Worm (Caenorhabditis elegans) whole organism, L1 larva: Measurements from ENCODE around the gene vab-1.
A peak's percentile ranks its signal among the peaks of the same experiment; 100 is the strongest.

Experiments
- aha-1 ChIP-seq: fragments of 150-350 bp; optimal IDR thresholded peaks from 2 replicates; lab custom pipeline; 2014; ENCODE audit warnings: missing biosample characterization, missing genetic modification characterization
- ama-1 ChIP-seq: fragments of 150-350 bp; optimal IDR thresholded peaks from 2 replicates; lab custom pipeline; 2014
- blmp-1 ChIP-seq: fragments of 150-350 bp; optimal IDR thresholded peaks from 2 replicates; lab custom pipeline; 2014; ENCODE audit warnings: missing biosample characterization, missing genetic modification characterization
- ceh-63 ChIP-seq: fragments of 200-800 bp; sonication (Bioruptor generic); optimal IDR thresholded peaks from 2 replicates; lab custom pipeline; 2018; ENCODE audit warnings: mild to moderate bottlenecking, missing genetic modification characterization, missing compliant biosample characterization
- ceh-88 ChIP-seq: fragments of 200-800 bp; sonication (Bioruptor generic); IDR thresholded peaks from 2 replicates; pipeline ENCODE4 v1.3.6; 2022; ENCODE audit warnings: missing genetic modification characterization, missing compliant biosample characterization
- dsc-1 ChIP-seq: sonication (generic microtip); optimal IDR thresholded peaks from 2 replicates; lab custom pipeline; 2016; ENCODE audit warnings: mild to moderate bottlenecking, missing genetic modification characterization, missing compliant biosample characterization
- efl-1 ChIP-seq, 4 experiments: fragments of 150-350 bp; optimal IDR thresholded peaks in 3 of 4; peaks in 1 of 4; 1 replicate in 1 of 4; 2 replicates in 3 of 4; lab custom pipeline; 2014; ENCODE audit warnings: missing biosample characterization in 2 of 4, missing genetic modification characterization in 2 of 4, missing genetic modification reagents in 2 of 4
- elt-2 ChIP-seq: sonication (generic microtip); optimal IDR thresholded peaks from 2 replicates; lab custom pipeline; 2016; ENCODE audit warnings: missing genetic modification characterization, mild to moderate bottlenecking, inconsistent platforms, missing compliant biosample characterization, missing genetic modification reagents
- elt-3 ChIP-seq, 6 experiments: fragments of 150-350 bp in 1 of 6; sonication (generic microtip); optimal IDR thresholded peaks; 2 replicates each; lab custom pipeline; 2017 to 2018; ENCODE audit warnings: missing biosample characterization in 6 of 6, missing genetic modification characterization in 6 of 6, inconsistent platforms in 1 of 6
- ets-5 ChIP-seq: fragments of 200-800 bp; sonication (Bioruptor generic); IDR thresholded peaks from 2 replicates; pipeline ENCODE4 v1.3.6; 2022; ENCODE audit warnings: missing genetic modification characterization, missing compliant biosample characterization
- fkh-10 ChIP-seq: sonication (generic microtip); optimal IDR thresholded peaks from 2 replicates; lab custom pipeline; 2017; ENCODE audit warnings: missing biosample characterization, missing genetic modification reagents, missing genetic modification characterization
- grh-1 ChIP-seq: fragments of 200-800 bp; sonication (Bioruptor generic); IDR thresholded peaks from 2 replicates; pipeline ENCODE4 v1.3.6; 2022; ENCODE audit warnings: missing genetic modification reagents, missing genetic modification characterization, missing compliant biosample characterization
- lin-14 ChIP-seq: fragments of 200-800 bp; sonication (Bioruptor generic); optimal IDR thresholded peaks from 2 replicates; lab custom pipeline; 2018; ENCODE audit warnings: mild to moderate bottlenecking, missing genetic modification characterization, moderate library complexity, missing compliant biosample characterization
- lir-3 ChIP-seq: sonication (generic microtip); optimal IDR thresholded peaks from 2 replicates; lab custom pipeline; 2016; ENCODE audit warnings: mild to moderate bottlenecking, missing genetic modification characterization, moderate library complexity, missing compliant biosample characterization; ENCODE audit not compliant: poor library complexity
- mep-1 ChIP-seq: fragments of 150-350 bp; optimal IDR thresholded peaks from 2 replicates; lab custom pipeline; 2014; ENCODE audit warnings: missing biosample characterization, missing genetic modification characterization
- nhr-12 ChIP-seq: sonication (generic microtip); optimal IDR thresholded peaks from 2 replicates; lab custom pipeline; 2017; ENCODE audit warnings: missing biosample characterization, missing genetic modification characterization
- nhr-20 ChIP-seq: sonication (generic microtip); optimal IDR thresholded peaks from 2 replicates; lab custom pipeline; 2016; ENCODE audit warnings: mild to moderate bottlenecking, missing genetic modification characterization, missing compliant biosample characterization
- nhr-47 ChIP-seq: sonication (generic microtip); optimal IDR thresholded peaks from 2 replicates; lab custom pipeline; 2016; ENCODE audit warnings: mild to moderate bottlenecking, missing genetic modification characterization, moderate library complexity, missing compliant biosample characterization
- nhr-71 ChIP-seq: sonication (generic microtip); optimal IDR thresholded peaks from 2 replicates; lab custom pipeline; 2016; ENCODE audit warnings: mild to moderate bottlenecking, missing genetic modification characterization, moderate library complexity, missing compliant biosample characterization
- nhr-85 ChIP-seq: sonication (generic microtip); peaks from one replicate; lab custom pipeline; 2016; ENCODE audit warnings: missing genetic modification characterization, inconsistent platforms, missing compliant biosample characterization
- pag-3 ChIP-seq: sonication (generic microtip); optimal IDR thresholded peaks from 2 replicates; lab custom pipeline; 2017; ENCODE audit warnings: missing genetic modification characterization, mild to moderate bottlenecking, missing compliant biosample characterization, antibody characterized with exemption, borderline replicate concordance; ENCODE audit not compliant: insufficient read depth
- pqm-1 ChIP-seq: sonication (generic microtip); optimal IDR thresholded peaks from 3 replicates; lab custom pipeline; 2017; ENCODE audit warnings: missing biosample characterization, missing genetic modification characterization
- rnt-1 ChIP-seq: sonication (generic microtip); optimal IDR thresholded peaks from 2 replicates; lab custom pipeline; 2016; ENCODE audit warnings: mild to moderate bottlenecking, missing genetic modification characterization, moderate library complexity, missing compliant biosample characterization
- snu-23 ChIP-seq: sonication (generic microtip); optimal IDR thresholded peaks from 2 replicates; lab custom pipeline; 2016; ENCODE audit warnings: missing genetic modification characterization, missing compliant biosample characterization
- sup-37 ChIP-seq: fragments of 200-800 bp; sonication (Bioruptor generic); optimal IDR thresholded peaks from 2 replicates; lab custom pipeline; 2018; ENCODE audit warnings: mild to moderate bottlenecking, missing genetic modification characterization, missing compliant biosample characterization
- swsn-7 ChIP-seq: sonication (generic microtip); optimal IDR thresholded peaks from 2 replicates; lab custom pipeline; 2016; ENCODE audit warnings: missing genetic modification characterization, missing compliant biosample characterization
- zag-1 ChIP-seq: fragments of 150-350 bp; optimal IDR thresholded peaks from 2 replicates; lab custom pipeline; 2014; ENCODE audit warnings: missing biosample characterization, missing genetic modification characterization
- ztf-4 ChIP-seq: fragments of 150-350 bp; optimal IDR thresholded peaks from 2 replicates; lab custom pipeline; 2014; ENCODE audit warnings: missing biosample characterization, missing genetic modification characterization

vab-1 gene

ce11 chrII:4557487-4557886 lies 14.3 kb upstream of the vab-1 start, which contains the start of gene M03A1.3:
M03A1.3 (plus strand) TSS chrII:4557787.
- TF ChIP-seq ama-1 (lab: Kevin White, UChicago): no peak
- no peak for TF ChIP-seq fkh-10 (GFP tag; lab: Kevin White, UChicago)
- no peak for TF ChIP-seq sup-37 (GFP tag; lab: Kevin White, UChicago)
- TF ChIP-seq elt-3 (tag; optimal IDR thresholded peaks at IDR 0.05; lab: Kevin White, UChicago): no peak
- no peak for TF ChIP-seq pag-3 (tag; lab: Kevin White, UChicago)
- no peak for TF ChIP-seq aha-1
- TF ChIP-seq pqm-1 (tag; lab: Kevin White, UChicago): no peak
- TF ChIP-seq zag-1 (tag; lab: Kevin White, UChicago): no peak
- TF ChIP-seq ztf-4 (tag; lab: Kevin White, UChicago): no peak

- TF ChIP-seq blmp-1 (tag; lab: Kevin White, UChicago): peak; percentile 35
- peak; percentile 83 for TF ChIP-seq nhr-85 (tag; lab: Kevin White, UChicago)
- peak; percentile 4 for TF ChIP-seq snu-23 (GFP tag; lab: Kevin White, UChicago)
- peak; percentile 10 for TF ChIP-seq rnt-1 (tag; lab: Kevin White, UChicago)
- TF ChIP-seq lin-14 (GFP tag; lab: Kevin White, UChicago): peak; percentile 26
- peak; percentile 19 for TF ChIP-seq nhr-20 (tag; lab: Kevin White, UChicago)
- no peak for TF ChIP-seq nhr-47
- no peak for TF ChIP-seq dsc-1
Measured at ce11 chrII:4560068-4560467, 11.7 kb upstream of the vab-1 start, which contains the start of gene M03A1.8. M03A1.8 (plus strand) TSS chrII:4560336.

- TF ChIP-seq blmp-1 (tag; lab: Kevin White, UChicago): peak; percentile 68
- no peak for TF ChIP-seq nhr-85 (tag; lab: Kevin White, UChicago)
- no peak for TF ChIP-seq efl-1 (optimal IDR thresholded peaks at IDR 0.05; lab: Kevin White, UChicago)
- peak in 1 of 2 experiments; percentile 59 for TF ChIP-seq efl-1 (GFP tag; optimal IDR thresholded peaks at IDR 0.05 in 1 of 2; lab: Kevin White, UChicago)
- TF ChIP-seq elt-3 (tag; optimal IDR thresholded peaks at IDR 0.05; lab: Kevin White, UChicago): peak in 2 of 6 experiments; percentile 50 to 60
- TF ChIP-seq mep-1 (tag; lab: Kevin White, UChicago): no peak
- TF ChIP-seq, all 84 proteins: peak for 3
Measured at ce11 chrII:4562503-4563000, 9.2 kb upstream of the vab-1 start, which contains the start of gene dao-2. dao-2 (plus strand) TSS chrII:4562950.

- TF ChIP-seq grh-1 (GFP tag; lab: Robert Waterston, UW) (no peak), elt-2 (tag; lab: Kevin White, UChicago) (peak; percentile 39)
Measured at ce11 chrII:4565205-4565604, 6.6 kb upstream of the vab-1 start.

ce11 chrII:4566237-4566636 lies 5.6 kb upstream of the vab-1 start:
- TF ChIP-seq nhr-12 (tag; lab: Kevin White, UChicago) (no peak), ceh-88 (GFP tag; lab: Robert Waterston, UW) (no peak), sup-37 (GFP tag; lab: Kevin White, UChicago) (no peak), ets-5 (GFP tag; lab: Robert Waterston, UW) (no peak)

- no peak for TF ChIP-seq nhr-71 (tag; lab: Kevin White, UChicago)
- peak; percentile 9 for TF ChIP-seq lin-14 (GFP tag; lab: Kevin White, UChicago)
- TF ChIP-seq swsn-7: no peak
- TF ChIP-seq blmp-1 (tag; lab: Kevin White, UChicago): peak; percentile 5
- no peak for TF ChIP-seq lir-3
- peak; percentile 20 for TF ChIP-seq rnt-1 (tag; lab: Kevin White, UChicago)
- no peak for TF ChIP-seq efl-1 (optimal IDR thresholded peaks at IDR 0.05; lab: Kevin White, UChicago)
- peak in 1 of 2 experiments; percentile 63 for TF ChIP-seq efl-1 (GFP tag; optimal IDR thresholded peaks at IDR 0.05 in 1 of 2; lab: Kevin White, UChicago)
- no peak for TF ChIP-seq ceh-63
Measured at ce11 chrII:4571112-4571511, 688 bp upstream of the vab-1 start.
